Worm (Caenorhabditis elegans): ENCODE results near the gene C50D2.6.

- no peak for TF ChIP-seq nhr-11 (tag; optimal IDR thresholded peaks at IDR 0.05)
- TF ChIP-seq dmd-4 (tag; optimal IDR thresholded peaks at IDR 0.05; ENCODE audit: borderline replicate concordance), result no peak
- TF ChIP-seq pha-4 (tag; optimal IDR thresholded peaks at IDR 0.05), result no peak
Measured at ce11 chrII:91419-91818, 7.2 kb downstream of the C50D2.6 start, which contains the start of gene mcat-1.

All from whole organism, late embryonic.